Worm (Caenorhabditis elegans): ENCODE results near the gene T08D10.5.

- TF ChIP-seq egl-44 (GFP tag; IDR thresholded peaks at IDR 0.05) (no peak), hmg-20 (GFP tag; IDR thresholded peaks at IDR 0.05) (no peak), hsf-1 (GFP tag; IDR thresholded peaks at IDR 0.05) (no peak)
Observed at ce11 chrX:12006470-12006869, 49.1 kb downstream of the T08D10.5 start.
